Comparison of ENCODE assay signal across 2 worm cellular contexts in the genomic region with DNA sequence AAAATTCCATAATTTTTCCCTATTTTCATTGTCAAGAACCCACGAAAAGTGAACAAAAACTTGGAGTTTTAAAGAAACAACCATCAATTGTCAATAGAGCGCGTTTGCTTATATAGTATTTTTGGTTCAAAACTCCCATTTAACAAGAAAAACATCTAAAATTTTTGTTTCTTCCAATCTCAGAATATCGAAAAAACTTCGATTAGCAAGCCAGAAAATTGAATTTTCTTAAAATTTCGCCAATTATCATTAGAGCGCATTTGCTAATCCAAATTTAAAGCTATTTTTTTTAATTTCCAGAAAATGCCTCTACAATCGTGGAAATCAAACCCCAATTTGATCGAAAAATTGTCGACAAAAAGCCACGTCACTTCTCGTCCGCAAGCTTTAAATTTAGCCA.
TF ChIP-seq lines count a peak whose summit lies in the region.

TSS of gene orai-1 (plus strand) at position 301 of the 400 bp plus-strand sequence.

TF ChIP-seq in whole organism, L4 larva, 104 proteins besides CTCF, POLR2A, EP300 and RAD21:
- TF ChIP-seq gei-8 (GFP tag; optimal IDR thresholded peaks at IDR 0.05; lab: Kevin White, UChicago), result peak; percentile 8
- no peak for TF ChIP-seq lir-3 (tag; optimal IDR thresholded peaks at IDR 0.05; lab: Kevin White, UChicago)
- no peak for TF ChIP-seq daf-8 (GFP tag; IDR thresholded peaks at IDR 0.05; lab: Robert Waterston, UW)
- TF ChIP-seq lin-38 (GFP tag; IDR thresholded peaks at IDR 0.05; lab: Robert Waterston, UW), result peak; percentile 59
- peak in 1 of 2 experiments; percentile 23 for TF ChIP-seq unc-62 (GFP tag; optimal IDR thresholded peaks at IDR 0.05 in 1 of 2; lab: Kevin White, UChicago)
- TF ChIP-seq unc-62 (tag; optimal IDR thresholded peaks at IDR 0.05; lab: Kevin White, UChicago), result no peak
TF ChIP-seq in whole organism, L4 larva: peak in this region for 3.

TF ChIP-seq in whole organism, mixed stage, embryonic, 35 proteins besides CTCF, POLR2A, EP300 and RAD21:
- TF ChIP-seq zip-8 (tag; optimal IDR thresholded peaks at IDR 0.05; lab: Kevin White, UChicago) (peak; percentile 18), nhr-76 (tag; optimal IDR thresholded peaks at IDR 0.05; lab: Kevin White, UChicago) (no peak)
